Worm (Caenorhabditis elegans) whole organism, L3 larva: ENCODE measurements around the gene ncr-1.
A peak's percentile ranks its signal among the peaks of the same experiment; 100 is the strongest.

Experiments used
- R02D3.7 ChIP-seq: fragments of 150-350 bp; optimal IDR thresholded peaks from 2 replicates; lab custom pipeline; 2014; ENCODE audit warnings: missing biosample characterization, missing genetic modification characterization
- ZK546.5 ChIP-seq: sonication (generic microtip); optimal IDR thresholded peaks from 2 replicates; lab custom pipeline; 2017; ENCODE audit warnings: missing biosample characterization, missing genetic modification characterization
- aly-2 ChIP-seq: fragments of 150-350 bp; optimal IDR thresholded peaks from 2 replicates; lab custom pipeline; 2014; ENCODE audit warnings: missing biosample characterization, missing genetic modification characterization
- ama-1 ChIP-seq: fragments of 150-350 bp; optimal IDR thresholded peaks from 2 replicates; lab custom pipeline; 2018
- ceh-16 ChIP-seq: sonication (generic microtip); optimal IDR thresholded peaks from 2 replicates; lab custom pipeline; 2017; ENCODE audit warnings: missing biosample characterization, missing genetic modification characterization
- ceh-28 ChIP-seq: fragments of 150-350 bp; optimal IDR thresholded peaks from 2 replicates; lab custom pipeline; 2014; ENCODE audit warnings: missing biosample characterization, missing genetic modification reagents, missing genetic modification characterization
- ceh-82 ChIP-seq: fragments of 150-350 bp; optimal IDR thresholded peaks from 2 replicates; lab custom pipeline; 2014; ENCODE audit warnings: missing biosample characterization, missing genetic modification characterization
- ceh-9 ChIP-seq: sonication (generic microtip); optimal IDR thresholded peaks from 2 replicates; lab custom pipeline; 2018; ENCODE audit warnings: missing biosample characterization, missing genetic modification characterization
- daf-12 ChIP-seq: fragments of 150-350 bp; optimal IDR thresholded peaks from 2 replicates; lab custom pipeline; 2014; ENCODE audit warnings: missing biosample characterization, missing genetic modification reagents, missing genetic modification characterization
- egl-27 ChIP-seq: sonication (generic microtip); optimal IDR thresholded peaks from 4 replicates; lab custom pipeline; 2017; ENCODE audit warnings: missing biosample characterization, missing genetic modification reagents, missing genetic modification characterization
- egl-5 ChIP-seq: fragments of 150-350 bp; optimal IDR thresholded peaks from 2 replicates; lab custom pipeline; 2017; ENCODE audit warnings: missing biosample characterization, missing genetic modification reagents, missing genetic modification characterization, inconsistent platforms
- elt-1 ChIP-seq: fragments of 150-350 bp; optimal IDR thresholded peaks from 2 replicates; lab custom pipeline; 2014; ENCODE audit warnings: missing biosample characterization, missing genetic modification characterization
- elt-2 ChIP-seq: sonication (generic microtip); optimal IDR thresholded peaks from 2 replicates; lab custom pipeline; 2016; ENCODE audit warnings: missing genetic modification reagents, mild to moderate bottlenecking, missing genetic modification characterization, missing compliant biosample characterization
- elt-3 ChIP-seq, 3 experiments: fragments of 150-350 bp in 1 of 3; sonication (generic microtip) in 2 of 3; optimal IDR thresholded peaks; 2 replicates in 2 of 3; 4 replicates in 1 of 3; lab custom pipeline; 2014 to 2017; ENCODE audit warnings: missing biosample characterization in 3 of 3, missing genetic modification characterization in 3 of 3
- eor-1 ChIP-seq, 2 experiments: fragments of 150-350 bp; optimal IDR thresholded peaks; 2 replicates each; lab custom pipeline; 2014 to 2018; ENCODE audit warnings: missing biosample characterization in 2 of 2, missing genetic modification characterization in 2 of 2
- fkh-10 ChIP-seq: sonication (generic microtip); optimal IDR thresholded peaks from 2 replicates; lab custom pipeline; 2017; ENCODE audit warnings: missing biosample characterization, missing genetic modification reagents, missing genetic modification characterization
- fkh-2 ChIP-seq: fragments of 150-350 bp; optimal IDR thresholded peaks from 2 replicates; lab custom pipeline; 2014; ENCODE audit warnings: missing biosample characterization, missing genetic modification reagents, missing genetic modification characterization
- fos-1 ChIP-seq: fragments of 150-350 bp; optimal IDR thresholded peaks from 2 replicates; lab custom pipeline; 2014; ENCODE audit warnings: missing biosample characterization, missing genetic modification characterization
- hmg-11 ChIP-seq: sonication (generic microtip); optimal IDR thresholded peaks from 2 replicates; lab custom pipeline; 2016; ENCODE audit warnings: missing genetic modification characterization, missing compliant biosample characterization
- jun-1 ChIP-seq: fragments of 150-350 bp; optimal IDR thresholded peaks from 2 replicates; lab custom pipeline; 2014; ENCODE audit warnings: missing biosample characterization, missing genetic modification reagents, missing genetic modification characterization
- lin-15B ChIP-seq: fragments of 150-350 bp; optimal IDR thresholded peaks from 2 replicates; lab custom pipeline; 2014; ENCODE audit warnings: missing biosample characterization, missing genetic modification characterization
- lin-39 ChIP-seq: fragments of 150-350 bp; optimal IDR thresholded peaks from 2 replicates; lab custom pipeline; 2018; ENCODE audit warnings: missing biosample characterization, missing genetic modification reagents, missing genetic modification characterization
- lsy-12 ChIP-seq: sonication (generic microtip); optimal IDR thresholded peaks from 2 replicates; lab custom pipeline; 2016; ENCODE audit warnings: mild to moderate bottlenecking, missing genetic modification characterization, missing compliant biosample characterization
- mdl-1 ChIP-seq: fragments of 150-350 bp; optimal IDR thresholded peaks from 2 replicates; lab custom pipeline; 2014; ENCODE audit warnings: missing biosample characterization, missing genetic modification characterization
- mml-1 ChIP-seq: fragments of 150-350 bp; sonication (generic microtip); optimal IDR thresholded peaks from 3 replicates; lab custom pipeline; 2014; ENCODE audit warnings: missing biosample characterization, missing genetic modification characterization
- nfya-1 ChIP-seq: sonication (generic microtip); optimal IDR thresholded peaks from 2 replicates; lab custom pipeline; 2017; ENCODE audit warnings: missing genetic modification characterization, mild to moderate bottlenecking, missing compliant biosample characterization, antibody characterized with exemption, moderate library complexity; ENCODE audit not compliant: insufficient read depth
- nhr-11 ChIP-seq: fragments of 150-350 bp; optimal IDR thresholded peaks from 2 replicates; lab custom pipeline; 2014; ENCODE audit warnings: missing biosample characterization, missing genetic modification characterization
- nhr-12 ChIP-seq: fragments of 150-350 bp; optimal IDR thresholded peaks from 2 replicates; lab custom pipeline; 2014; ENCODE audit warnings: missing biosample characterization, missing genetic modification characterization
- nhr-23 ChIP-seq: fragments of 150-350 bp; optimal IDR thresholded peaks from 2 replicates; lab custom pipeline; 2014; ENCODE audit warnings: missing biosample characterization, missing genetic modification reagents, missing genetic modification characterization
- nhr-237 ChIP-seq: fragments of 150-350 bp; optimal IDR thresholded peaks from 2 replicates; lab custom pipeline; 2014; ENCODE audit warnings: missing biosample characterization, missing genetic modification characterization
- nhr-25 ChIP-seq: sonication (generic microtip); optimal IDR thresholded peaks from 2 replicates; lab custom pipeline; 2017; ENCODE audit warnings: missing biosample characterization, missing genetic modification characterization
- nhr-28 ChIP-seq: fragments of 150-350 bp; optimal IDR thresholded peaks from 2 replicates; lab custom pipeline; 2014; ENCODE audit warnings: missing biosample characterization, missing genetic modification characterization
- nhr-43 ChIP-seq: sonication (generic microtip); optimal IDR thresholded peaks from 2 replicates; lab custom pipeline; 2016; ENCODE audit warnings: mild to moderate bottlenecking, missing genetic modification characterization, missing compliant biosample characterization; ENCODE audit not compliant: poor library complexity, severe bottlenecking
- nhr-67 ChIP-seq: fragments of 150-350 bp; optimal IDR thresholded peaks from 2 replicates; lab custom pipeline; 2014; ENCODE audit warnings: missing biosample characterization, missing genetic modification characterization
- nhr-76 ChIP-seq: fragments of 150-350 bp; sonication (generic microtip); optimal IDR thresholded peaks from 5 replicates; lab custom pipeline; 2014; ENCODE audit warnings: missing biosample characterization, missing genetic modification characterization
- nhr-77 ChIP-seq: fragments of 150-350 bp; optimal IDR thresholded peaks from 2 replicates; lab custom pipeline; 2014; ENCODE audit warnings: missing biosample characterization, missing genetic modification characterization
- pha-4 ChIP-seq: fragments of 150-350 bp; optimal IDR thresholded peaks from 2 replicates; lab custom pipeline; 2014; ENCODE audit warnings: missing biosample characterization, missing genetic modification reagents, missing genetic modification characterization
- pqm-1 ChIP-seq: fragments of 150-350 bp; optimal IDR thresholded peaks from 2 replicates; lab custom pipeline; 2017; ENCODE audit warnings: missing biosample characterization, missing genetic modification characterization, inconsistent platforms
- sea-2 ChIP-seq: fragments of 150-350 bp; sonication (generic microtip); optimal IDR thresholded peaks from 4 replicates; lab custom pipeline; 2014; ENCODE audit warnings: missing biosample characterization, missing genetic modification reagents, missing genetic modification characterization
- skn-1 ChIP-seq: fragments of 150-350 bp; optimal IDR thresholded peaks from 2 replicates; lab custom pipeline; 2014; ENCODE audit warnings: missing biosample characterization, missing genetic modification characterization
- snpc-4 ChIP-seq: fragments of 150-350 bp; optimal IDR thresholded peaks from 2 replicates; lab custom pipeline; 2014; ENCODE audit warnings: missing biosample characterization, missing genetic modification characterization
- tbx-2 ChIP-seq: sonication (generic microtip); optimal IDR thresholded peaks from 2 replicates; lab custom pipeline; 2016; ENCODE audit warnings: mild to moderate bottlenecking, missing genetic modification characterization, missing compliant biosample characterization
- unc-39 ChIP-seq: sonication (generic microtip); optimal IDR thresholded peaks from 4 replicates; lab custom pipeline; 2017; ENCODE audit warnings: missing biosample characterization, missing genetic modification characterization
- unc-62 ChIP-seq: fragments of 150-350 bp; sonication (generic microtip); optimal IDR thresholded peaks from 4 replicates; lab custom pipeline; 2014; ENCODE audit warnings: missing biosample characterization, missing genetic modification reagents, missing genetic modification characterization
- zag-1 ChIP-seq: fragments of 150-350 bp; optimal IDR thresholded peaks from 2 replicates; lab custom pipeline; 2014; ENCODE audit warnings: missing biosample characterization, missing genetic modification characterization
- ztf-11 ChIP-seq: fragments of 150-350 bp; optimal IDR thresholded peaks from 2 replicates; lab custom pipeline; 2014; ENCODE audit warnings: missing biosample characterization, missing genetic modification characterization
- ztf-4 ChIP-seq: fragments of 150-350 bp; optimal IDR thresholded peaks from 2 replicates; lab custom pipeline; 2014; ENCODE audit warnings: missing biosample characterization, missing genetic modification characterization

ncr-1 gene

DNA sequence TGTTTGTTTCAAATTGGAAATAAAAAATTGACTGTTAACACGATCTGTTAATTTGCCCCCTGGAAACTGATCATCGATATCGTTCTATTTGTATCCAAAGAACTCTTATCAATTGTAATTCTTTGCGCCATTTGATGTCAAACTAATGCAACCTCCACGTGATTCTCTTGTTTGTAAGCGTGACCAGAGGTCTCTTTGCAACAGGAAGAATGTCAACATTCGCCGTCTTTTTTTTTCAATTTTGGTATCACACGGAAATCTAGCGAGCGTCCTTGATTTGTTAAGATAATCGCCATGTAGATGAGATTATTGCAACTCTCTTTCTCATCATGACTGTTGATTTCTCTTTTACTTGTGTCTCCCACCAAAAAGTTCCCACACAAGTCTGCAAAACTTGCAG, 40.2 kb upstream of the ncr-1 start:
- TF ChIP-seq ztf-4 (tag; lab: Kevin White, UChicago), result no peak
- no peak for TF ChIP-seq egl-27
- no peak for TF ChIP-seq nhr-11 (tag; lab: Kevin White, UChicago)
- no peak for TF ChIP-seq fkh-2 (tag; lab: Kevin White, UChicago)
- peak; percentile 97 for TF ChIP-seq elt-1 (tag; lab: Kevin White, UChicago)
- TF ChIP-seq lin-39 (tag; lab: Kevin White, UChicago), result no peak
- no peak for TF ChIP-seq nhr-28
- no peak for TF ChIP-seq egl-5 (tag; lab: Kevin White, UChicago)
- TF ChIP-seq nhr-25 (tag; lab: Kevin White, UChicago), result peak; percentile 61
- TF ChIP-seq fos-1 (tag; lab: Kevin White, UChicago), result no peak
- TF ChIP-seq skn-1 (tag; lab: Kevin White, UChicago), result no peak
- TF ChIP-seq ceh-16 (tag; lab: Kevin White, UChicago), result no peak
- no peak for TF ChIP-seq sea-2 (GFP tag; lab: Kevin White, UChicago)
- no peak for TF ChIP-seq ama-1
- no peak for TF ChIP-seq ZK546.5 (tag; lab: Kevin White, UChicago)
- TF ChIP-seq pha-4 (tag; lab: Kevin White, UChicago), result peak; percentile 76
- TF ChIP-seq lin-15B, result no peak
- no peak for TF ChIP-seq nhr-237
- no peak for TF ChIP-seq lsy-12 (tag; lab: Kevin White, UChicago)
- peak; percentile 81 for TF ChIP-seq nhr-23 (tag; lab: Kevin White, UChicago)
- peak; percentile 74 for TF ChIP-seq pqm-1 (tag; lab: Kevin White, UChicago)
- TF ChIP-seq unc-62, result no peak
- TF ChIP-seq nhr-76 (tag; lab: Kevin White, UChicago), result no peak
- TF ChIP-seq nfya-1 (tag; lab: Kevin White, UChicago), result peak; percentile 34
- no peak for TF ChIP-seq ceh-82 (tag; lab: Kevin White, UChicago)
- TF ChIP-seq unc-39 (tag; lab: Kevin White, UChicago), result no peak
- TF ChIP-seq mdl-1 (tag; lab: Kevin White, UChicago), result peak; percentile 32
- no peak for TF ChIP-seq daf-12 (tag; lab: Kevin White, UChicago)
- TF ChIP-seq nhr-12 (tag; lab: Kevin White, UChicago), result no peak
- no peak for TF ChIP-seq nhr-67
- no peak for TF ChIP-seq mml-1 (tag; lab: Kevin White, UChicago)
- no peak for TF ChIP-seq fkh-10 (GFP tag; lab: Kevin White, UChicago)
- peak; percentile 90 for TF ChIP-seq nhr-43
- no peak for TF ChIP-seq aly-2 (tag; lab: Kevin White, UChicago)
- TF ChIP-seq ceh-28 (tag; lab: Kevin White, UChicago), result no peak
- TF ChIP-seq zag-1, result no peak
- TF ChIP-seq snpc-4 (tag; lab: Kevin White, UChicago), result no peak
- peak in 1 of 3 experiments; percentile 39 for TF ChIP-seq elt-3 (tag; optimal IDR thresholded peaks at IDR 0.05; lab: Kevin White, UChicago)
- TF ChIP-seq nhr-77 (tag; lab: Kevin White, UChicago), result no peak
- no peak for TF ChIP-seq tbx-2 (tag; lab: Kevin White, UChicago)
- no peak for TF ChIP-seq ztf-11 (tag; lab: Kevin White, UChicago)
- TF ChIP-seq ceh-9, result no peak
- TF ChIP-seq elt-2 (tag; lab: Kevin White, UChicago), result peak; percentile 77
- no peak for TF ChIP-seq hmg-11 (tag; lab: Kevin White, UChicago)
- TF ChIP-seq eor-1 (tag; optimal IDR thresholded peaks at IDR 0.05; lab: Kevin White, UChicago), result no peak
- TF ChIP-seq jun-1, result peak; percentile 28
- TF ChIP-seq, all 47 proteins: peak for 11

DNA sequence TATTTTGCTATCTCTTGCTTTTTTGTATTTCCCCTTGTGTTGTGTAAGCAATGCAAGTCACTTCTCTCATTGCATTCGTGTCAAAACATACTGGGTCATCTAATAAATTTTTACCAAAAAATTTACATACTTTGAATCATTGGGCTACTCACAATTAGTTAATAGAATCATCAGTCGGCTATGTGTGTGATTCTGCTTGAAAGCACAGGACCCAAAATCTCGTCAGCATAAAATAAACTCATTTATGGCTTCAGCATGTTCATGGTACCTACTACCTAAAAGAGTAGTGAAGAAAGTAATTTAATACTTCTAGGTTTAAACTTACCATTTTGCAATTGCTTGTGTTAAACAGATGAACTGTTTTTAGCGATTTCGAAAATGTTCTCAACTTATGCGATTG, 37.8 kb upstream of the ncr-1 start:
- no peak for TF ChIP-seq mml-1 (tag; lab: Kevin White, UChicago)
- TF ChIP-seq elt-2 (tag; lab: Kevin White, UChicago), result no peak
- peak; percentile 42 for TF ChIP-seq R02D3.7 (tag; lab: Kevin White, UChicago)
- no peak for TF ChIP-seq nhr-28
- no peak for TF ChIP-seq fkh-10 (GFP tag; lab: Kevin White, UChicago)
- TF ChIP-seq fos-1 (tag; lab: Kevin White, UChicago), result no peak
- TF ChIP-seq nhr-237, result no peak
- TF ChIP-seq ceh-9, result no peak
- TF ChIP-seq tbx-2 (tag; lab: Kevin White, UChicago), result peak; percentile 41
- TF ChIP-seq sea-2 (GFP tag; lab: Kevin White, UChicago), result no peak
- peak; percentile 89 for TF ChIP-seq nhr-23 (tag; lab: Kevin White, UChicago)
- no peak for TF ChIP-seq snpc-4 (tag; lab: Kevin White, UChicago)
- no peak for TF ChIP-seq unc-39 (tag; lab: Kevin White, UChicago)
- no peak for TF ChIP-seq egl-5 (tag; lab: Kevin White, UChicago)
- no peak for TF ChIP-seq hmg-11 (tag; lab: Kevin White, UChicago)
- no peak for TF ChIP-seq unc-62
- TF ChIP-seq jun-1, result no peak
- no peak for TF ChIP-seq ZK546.5 (tag; lab: Kevin White, UChicago)
- peak in 1 of 3 experiments; percentile 56 for TF ChIP-seq elt-3 (tag; optimal IDR thresholded peaks at IDR 0.05; lab: Kevin White, UChicago)
- TF ChIP-seq ztf-11 (tag; lab: Kevin White, UChicago), result no peak
- no peak for TF ChIP-seq nhr-76 (tag; lab: Kevin White, UChicago)
- TF ChIP-seq pha-4 (tag; lab: Kevin White, UChicago), result no peak
- peak; percentile 61 for TF ChIP-seq ceh-28 (tag; lab: Kevin White, UChicago)
- no peak for TF ChIP-seq lin-39 (tag; lab: Kevin White, UChicago)
- TF ChIP-seq lin-15B, result no peak
- TF ChIP-seq nhr-77 (tag; lab: Kevin White, UChicago), result peak; percentile 10
- TF ChIP-seq mdl-1 (tag; lab: Kevin White, UChicago), result no peak
- no peak for TF ChIP-seq skn-1 (tag; lab: Kevin White, UChicago)
- TF ChIP-seq fkh-2 (tag; lab: Kevin White, UChicago), result no peak
- TF ChIP-seq nhr-12 (tag; lab: Kevin White, UChicago), result no peak
- TF ChIP-seq nhr-67, result no peak
- no peak for TF ChIP-seq ceh-16 (tag; lab: Kevin White, UChicago)
- no peak for TF ChIP-seq daf-12 (tag; lab: Kevin White, UChicago)
- TF ChIP-seq elt-1 (tag; lab: Kevin White, UChicago), result no peak
- TF ChIP-seq nhr-11 (tag; lab: Kevin White, UChicago), result no peak
- peak; percentile 24 for TF ChIP-seq ceh-82 (tag; lab: Kevin White, UChicago)
- TF ChIP-seq eor-1 (tag; optimal IDR thresholded peaks at IDR 0.05; lab: Kevin White, UChicago), result no peak
- peak; percentile 36 for TF ChIP-seq ama-1
- TF ChIP-seq lsy-12 (tag; lab: Kevin White, UChicago), result no peak
